Worm (Caenorhabditis elegans) whole organism, young adult: ENCODE measurements around the gene kat-1.

Experiments
- B0019.2 ChIP-seq: fragments of 200-800 bp; sonication (Bioruptor generic); conservative IDR thresholded peaks from 2 replicates; pipeline ENCODE4 v1.3.6; 2022; ENCODE audit warnings: missing genetic modification reagents, missing genetic modification characterization, missing compliant biosample characterization
- B0261.1 ChIP-seq: sonication (generic microtip); optimal IDR thresholded peaks from 2 replicates; lab custom pipeline; 2016; ENCODE audit warnings: mild to moderate bottlenecking, missing genetic modification characterization, moderate library complexity, missing compliant biosample characterization
- D2030.7 ChIP-seq: fragments of 200-800 bp; sonication (Bioruptor generic); IDR thresholded peaks from 2 replicates; pipeline ENCODE4 v1.3.6; 2022; ENCODE audit warnings: missing genetic modification reagents, missing genetic modification characterization, missing compliant biosample characterization
- F10E7.11 ChIP-seq: sonication (generic microtip); optimal IDR thresholded peaks from 2 replicates; lab custom pipeline; 2017; ENCODE audit warnings: mild to moderate bottlenecking, missing genetic modification characterization, moderate library complexity, missing compliant biosample characterization
- F33H1.4 ChIP-seq: fragments of 200-800 bp; sonication (Bioruptor generic); IDR thresholded peaks from 2 replicates; pipeline ENCODE4 v1.3.6; 2022; ENCODE audit warnings: missing genetic modification reagents, missing genetic modification characterization, missing compliant biosample characterization
- Y79H2A.3 ChIP-seq: fragments of 200-800 bp; sonication (Bioruptor generic); conservative IDR thresholded peaks from 2 replicates; pipeline ENCODE4 v1.3.6; 2022; ENCODE audit warnings: missing genetic modification reagents, missing genetic modification characterization, missing compliant biosample characterization
- ZK185.1 ChIP-seq: sonication (generic microtip); optimal IDR thresholded peaks from 2 replicates; lab custom pipeline; 2016; ENCODE audit warnings: mild to moderate bottlenecking, missing genetic modification characterization, missing compliant biosample characterization; ENCODE audit not compliant: poor library complexity, severe bottlenecking
- attf-5 ChIP-seq: fragments of 200-800 bp; sonication (Bioruptor generic); optimal IDR thresholded peaks from 2 replicates; lab custom pipeline; 2018; ENCODE audit warnings: mild to moderate bottlenecking, missing genetic modification characterization, missing compliant biosample characterization
- cebp-1 ChIP-seq, 2 experiments: fragments of 200-800 bp in 1 of 2; sonication (Bioruptor generic) in 1 of 2; sonication (generic microtip) in 1 of 2; IDR thresholded peaks in 1 of 2; optimal IDR thresholded peaks in 1 of 2; 2 replicates each; pipeline versions ENCODE4 v1.3.6 to Lab custom; 2017 to 2022; ENCODE audit warnings: missing compliant biosample characterization in 2 of 2, missing genetic modification characterization in 2 of 2, mild to moderate bottlenecking in 1 of 2, missing genetic modification reagents in 1 of 2, moderate library complexity in 1 of 2
- ceh-91 ChIP-seq: fragments of 200-800 bp; sonication (Bioruptor generic); IDR thresholded peaks from 2 replicates; pipeline ENCODE4 v1.3.6; 2022; ENCODE audit warnings: missing genetic modification reagents, missing genetic modification characterization, missing compliant biosample characterization
- dox-1 ChIP-seq: fragments of 200-800 bp; sonication (Bioruptor generic); IDR thresholded peaks from 2 replicates; pipeline ENCODE4 v1.3.6; 2022; ENCODE audit warnings: missing genetic modification reagents, missing genetic modification characterization, missing compliant biosample characterization
- dpl-1 ChIP-seq: fragments of 150-350 bp; optimal IDR thresholded peaks from 2 replicates; lab custom pipeline; 2014; ENCODE audit warnings: missing biosample characterization, missing genetic modification reagents, missing genetic modification characterization
- efl-1 ChIP-seq: fragments of 150-350 bp; optimal IDR thresholded peaks from 2 replicates; lab custom pipeline; 2014; ENCODE audit warnings: missing biosample characterization, missing genetic modification reagents, missing genetic modification characterization
- ekl-4 ChIP-seq: fragments of 200-800 bp; sonication (Bioruptor generic); IDR thresholded peaks from 2 replicates; pipeline ENCODE4 v1.3.6; 2022; ENCODE audit warnings: missing genetic modification reagents, missing genetic modification characterization, missing compliant biosample characterization
- him-1 ChIP-seq: sonication (generic microtip); optimal IDR thresholded peaks from 2 replicates; lab custom pipeline; 2016; ENCODE audit warnings: missing genotype, missing genetic modification reagents, missing genetic modification characterization, missing compliant biosample characterization
- hmg-1.2 ChIP-seq: fragments of 200-800 bp; sonication (Bioruptor generic); IDR thresholded peaks from 2 replicates; pipeline ENCODE4 v1.3.6; 2022; ENCODE audit warnings: missing genetic modification reagents, missing genetic modification characterization, missing compliant biosample characterization
- hsf-1 ChIP-seq: fragments of 200-800 bp; sonication (Bioruptor generic); IDR thresholded peaks from 2 replicates; pipeline ENCODE4 v1.3.6; 2022; ENCODE audit warnings: missing genetic modification reagents, missing genetic modification characterization, missing compliant biosample characterization
- lin-35 ChIP-seq, 3 experiments: fragments of 150-350 bp in 2 of 3; sonication (generic microtip) in 1 of 3; optimal IDR thresholded peaks; 2 replicates each; lab custom pipeline; 2014 to 2018; ENCODE audit warnings: missing biosample characterization in 3 of 3, missing genetic modification characterization in 3 of 3, missing genetic modification reagents in 3 of 3
- lin-54 ChIP-seq: fragments of 200-800 bp; sonication (Bioruptor generic); optimal IDR thresholded peaks from 2 replicates; lab custom pipeline; 2018; ENCODE audit warnings: mild to moderate bottlenecking, missing genetic modification characterization, missing compliant biosample characterization
- lsl-1 ChIP-seq: fragments of 200-800 bp; sonication (Bioruptor generic); optimal IDR thresholded peaks from 2 replicates; lab custom pipeline; 2018; ENCODE audit warnings: mild to moderate bottlenecking, missing genetic modification characterization, moderate library complexity, missing compliant biosample characterization
- lsy-27 ChIP-seq: sonication (generic microtip); optimal IDR thresholded peaks from 2 replicates; lab custom pipeline; 2017; ENCODE audit warnings: missing genetic modification characterization, mild to moderate bottlenecking, missing compliant biosample characterization, antibody characterized with exemption, missing genotype, borderline replicate concordance; ENCODE audit not compliant: insufficient read depth
- madf-3 ChIP-seq: fragments of 200-800 bp; sonication (Bioruptor generic); IDR thresholded peaks from 2 replicates; pipeline ENCODE4 v1.3.6; 2022; ENCODE audit warnings: missing genetic modification reagents, missing genetic modification characterization, missing compliant biosample characterization
- madf-6 ChIP-seq: fragments of 200-800 bp; sonication (Bioruptor generic); IDR thresholded peaks from 2 replicates; pipeline ENCODE4 v1.3.6; 2022; ENCODE audit warnings: missing genetic modification reagents, missing genetic modification characterization, missing compliant biosample characterization
- madf-8 ChIP-seq: fragments of 200-800 bp; sonication (Bioruptor generic); conservative IDR thresholded peaks from 2 replicates; pipeline ENCODE4 v1.3.6; 2022; ENCODE audit warnings: missing genetic modification reagents, missing genetic modification characterization, missing compliant biosample characterization
- mcd-1 ChIP-seq: fragments of 200-800 bp; sonication (Bioruptor generic); IDR thresholded peaks from 2 replicates; pipeline ENCODE4 v1.3.6; 2022; ENCODE audit warnings: missing genetic modification reagents, missing genetic modification characterization, missing compliant biosample characterization
- nhr-80 ChIP-seq: sonication (generic microtip); optimal IDR thresholded peaks from 2 replicates; lab custom pipeline; 2016; ENCODE audit warnings: missing genetic modification characterization, missing compliant biosample characterization
- pha-4 ChIP-seq: fragments of 150-350 bp; sonication (generic microtip); optimal IDR thresholded peaks from 2 replicates; lab custom pipeline; 2014; ENCODE audit warnings: missing biosample characterization, missing genetic modification reagents, missing genetic modification characterization
- rpc-1 ChIP-seq, 2 experiments: fragments of 150-350 bp in 1 of 2; sonication (generic microtip) in 1 of 2; optimal IDR thresholded peaks; 2 replicates each; lab custom pipeline; 2014 to 2018; ENCODE audit warnings: missing biosample characterization in 1 of 2, missing genetic modification characterization in 1 of 2, missing genetic modification reagents in 1 of 2, missing genotype in 1 of 2
- snpc-1.1 ChIP-seq: sonication (generic microtip); optimal IDR thresholded peaks from 2 replicates; lab custom pipeline; 2017; ENCODE audit warnings: missing genetic modification characterization, mild to moderate bottlenecking, missing compliant biosample characterization, antibody characterized with exemption, moderate library complexity, missing genotype, missing genetic modification reagents; ENCODE audit not compliant: insufficient read depth
- snpc-1.3 ChIP-seq: sonication (generic microtip); optimal IDR thresholded peaks from 2 replicates; lab custom pipeline; 2017; ENCODE audit warnings: missing genetic modification characterization, mild to moderate bottlenecking, missing compliant biosample characterization, antibody characterized with exemption, moderate library complexity, missing genotype, missing genetic modification reagents; ENCODE audit not compliant: insufficient read depth
- snpc-3.4 ChIP-seq: sonication (generic microtip); optimal IDR thresholded peaks from 2 replicates; lab custom pipeline; 2017; ENCODE audit warnings: missing genetic modification characterization, mild to moderate bottlenecking, missing compliant biosample characterization, antibody characterized with exemption, moderate library complexity, missing genotype, missing genetic modification reagents
- snpc-4 ChIP-seq, 5 experiments: fragments of 150-350 bp in 1 of 5; sonication (generic microtip) in 4 of 5; optimal IDR thresholded peaks; 2 replicates each; lab custom pipeline; 2014 to 2018; ENCODE audit warnings: missing genetic modification characterization in 5 of 5, missing biosample characterization in 3 of 5, antibody characterized with exemption in 2 of 5, mild to moderate bottlenecking in 2 of 5, missing compliant biosample characterization in 2 of 5, missing genotype in 2 of 5, moderate library complexity in 2 of 5, missing genetic modification reagents in 1 of 5
- tbp1 ChIP-seq: fragments of 200-800 bp; sonication (Bioruptor generic); optimal IDR thresholded peaks from 2 replicates; lab custom pipeline; 2018; ENCODE audit warnings: mild to moderate bottlenecking, missing genetic modification characterization, missing compliant biosample characterization
- zfh-2 ChIP-seq: fragments of 200-800 bp; sonication (Bioruptor generic); conservative IDR thresholded peaks from 2 replicates; pipeline ENCODE4 v1.3.6; 2022; ENCODE audit warnings: missing genetic modification reagents, missing genetic modification characterization, missing compliant biosample characterization
- ztf-25 ChIP-seq: fragments of 200-800 bp; sonication (Bioruptor generic); IDR thresholded peaks from 2 replicates; pipeline ENCODE4 v1.3.6; 2022; ENCODE audit warnings: missing genetic modification reagents, missing genetic modification characterization, missing compliant biosample characterization
- ztf-3 ChIP-seq: fragments of 200-800 bp; sonication (Bioruptor generic); optimal IDR thresholded peaks from 2 replicates; lab custom pipeline; 2018; ENCODE audit warnings: mild to moderate bottlenecking, missing genetic modification characterization, missing compliant biosample characterization

kat-1 gene

ce11 chrII:7049470-7049869 lies 24.1 kb upstream of the kat-1 start (continued):
- TF ChIP-seq him-1 (tag; lab: Kevin White, UChicago) (no peak), ekl-4 (no peak), zfh-2 (peak; percentile 77), mcd-1 (GFP tag; lab: Robert Waterston, UW) (0 out of 2 replicates have a peak, but pooled peaks have one; percentile 33)

ce11 chrII:7050021-7050722 lies 23.4 kb upstream of the kat-1 start, which contains the start of the genes tcer-1 and ZK1127.5:
Gene tcer-1, minus strand, starts transcription at chrII:7050071.
Gene ZK1127.5, plus strand, starts transcription at chrII:7050672.
- TF ChIP-seq B0019.2 (GFP tag; lab: Robert Waterston, UW) (no peak), snpc-1.1 (tag; lab: Kevin White, UChicago) (peak; percentile 31), lsy-27 (tag; lab: Kevin White, UChicago) (no peak), pha-4 (tag; lab: Kevin White, UChicago) (no peak), ZK185.1 (tag; lab: Kevin White, UChicago) (no peak), nhr-80 (tag; lab: Kevin White, UChicago) (peak; percentile 1), Y79H2A.3 (no peak), madf-8 (peak; percentile 60), lin-54 (GFP tag; lab: Kevin White, UChicago) (peak; percentile 60), lin-35 (GFP tag; optimal IDR thresholded peaks at IDR 0.05; lab: Kevin White, UChicago) (peak in 1 of 3 experiments; percentile 57), hmg-1.2 (GFP tag; lab: Robert Waterston, UW) (peak; percentile 39; the same call in 1 of the 2 replicates), snpc-1.3 (tag; lab: Kevin White, UChicago) (peak; percentile 56), efl-1 (peak; percentile 87), ztf-25 (no peak), attf-5 (GFP tag; lab: Kevin White, UChicago) (peak; percentile 69), ztf-3 (GFP tag; lab: Kevin White, UChicago) (no peak), mcd-1 (GFP tag; lab: Robert Waterston, UW) (peak; percentile 94), snpc-3.4 (peak; percentile 47), snpc-4 (GFP tag; optimal IDR thresholded peaks at IDR 0.05; lab: Kevin White, UChicago) (no peak), snpc-4 (tag; optimal IDR thresholded peaks at IDR 0.05; lab: Kevin White, UChicago) (peak in 3 of 4 experiments; percentile 8 to 16 (median 13)), rpc-1 (optimal IDR thresholded peaks at IDR 0.05; lab: Kevin White, UChicago) (no peak), rpc-1 (tag; optimal IDR thresholded peaks at IDR 0.05; lab: Kevin White, UChicago) (no peak), lsl-1 (GFP tag; lab: Kevin White, UChicago) (peak; percentile 65), dpl-1 (GFP tag; lab: Kevin White, UChicago) (peak; percentile 63), madf-3 (peak; percentile 95), madf-6 (GFP tag; lab: Robert Waterston, UW) (peak; percentile 69), cebp-1 (GFP tag; IDR thresholded peaks at IDR 0.05; lab: Robert Waterston, UW) (no peak), cebp-1 (tag; optimal IDR thresholded peaks at IDR 0.05; lab: Kevin White, UChicago) (peak; percentile 1), tbp1 (GFP tag; lab: Kevin White, UChicago) (peak; percentile 26), ceh-91 (GFP tag; lab: Robert Waterston, UW) (peak; percentile 57; the same call in 1 of the 2 replicates), D2030.7 (GFP tag; lab: Robert Waterston, UW) (0 out of 2 replicates have a peak, but pooled peaks have one; percentile 13), hsf-1 (GFP tag; lab: Robert Waterston, UW) (no peak), B0261.1 (no peak), F10E7.11 (tag; lab: Kevin White, UChicago) (no peak), dox-1 (GFP tag; lab: Robert Waterston, UW) (peak; percentile 79), F33H1.4 (GFP tag; lab: Robert Waterston, UW) (0 out of 2 replicates have a peak, but pooled peaks have one; percentile 44)
- TF ChIP-seq, all 124 proteins: peak for 22
